Worm (Caenorhabditis elegans): ENCODE data around the gene sbt-1.

DNA sequence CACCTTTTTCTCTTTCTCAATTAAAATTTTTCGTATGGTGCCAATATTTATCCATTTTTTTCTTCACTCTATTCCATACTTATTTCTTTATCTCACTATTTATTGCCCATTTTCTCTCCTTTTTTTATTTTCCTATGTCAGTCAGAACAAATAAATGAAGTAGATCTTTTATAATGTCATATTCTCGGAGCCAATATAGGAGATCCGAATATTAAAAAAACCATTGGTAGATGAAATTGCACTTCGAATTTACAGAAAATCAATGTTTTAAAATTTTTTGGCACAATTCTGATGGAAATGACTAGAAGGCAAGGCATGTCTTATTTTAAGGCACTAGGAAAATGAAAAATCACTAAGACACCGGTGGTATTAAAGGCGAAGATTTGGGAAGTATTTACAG is 38.1 kb downstream of the sbt-1 start:
- TF ChIP-seq ceh-22 (tag; optimal IDR thresholded peaks at IDR 0.05) (no peak), ttx-3 (tag; optimal IDR thresholded peaks at IDR 0.05) (no peak), madf-2 (tag; optimal IDR thresholded peaks at IDR 0.05) (no peak), lin-11 (tag; optimal IDR thresholded peaks at IDR 0.05) (no peak), mec-3 (tag; optimal IDR thresholded peaks at IDR 0.05; ENCODE audit: borderline replicate concordance) (no peak), nhr-232 (tag; optimal IDR thresholded peaks at IDR 0.05) (no peak), ama-1 (optimal IDR thresholded peaks at IDR 0.05) (no peak), pha-4 (tag; optimal IDR thresholded peaks at IDR 0.05) (no peak), ets-4 (tag; optimal IDR thresholded peaks at IDR 0.05) (no peak), hlh-6 (tag; optimal IDR thresholded peaks at IDR 0.05) (no peak), ceh-34 (tag; optimal IDR thresholded peaks at IDR 0.05) (no peak)

Data from whole organism, late embryonic.